Worm (Caenorhabditis elegans) whole organism, L1 larva: ENCODE measurements around the gene F59B2.8.

Experiments used
- C04F5.9 ChIP-seq: sonication (generic microtip); optimal IDR thresholded peaks from 2 replicates; lab custom pipeline; 2016; ENCODE audit warnings: missing genetic modification characterization, missing compliant biosample characterization
- C16A3.4 ChIP-seq: fragments of 150-350 bp; optimal IDR thresholded peaks from 2 replicates; lab custom pipeline; 2014; ENCODE audit warnings: missing biosample characterization, missing genetic modification characterization
- C34B4.2 ChIP-seq: sonication (generic microtip); optimal IDR thresholded peaks from 2 replicates; lab custom pipeline; 2017; ENCODE audit warnings: mild to moderate bottlenecking, missing genetic modification characterization, missing compliant biosample characterization
- F16B12.6 ChIP-seq: fragments of 150-350 bp; optimal IDR thresholded peaks from 2 replicates; lab custom pipeline; 2014; ENCODE audit warnings: missing biosample characterization, missing genetic modification characterization
- Y116A8C.19 ChIP-seq: sonication (generic microtip); optimal IDR thresholded peaks from 2 replicates; lab custom pipeline; 2016; ENCODE audit warnings: missing compliant biosample characterization, missing genetic modification characterization, borderline replicate concordance
- aha-1 ChIP-seq: fragments of 150-350 bp; optimal IDR thresholded peaks from 2 replicates; lab custom pipeline; 2014; ENCODE audit warnings: missing biosample characterization, missing genetic modification characterization
- alr-1 ChIP-seq: fragments of 200-800 bp; sonication (Bioruptor generic); optimal IDR thresholded peaks from 2 replicates; lab custom pipeline; 2018; ENCODE audit warnings: borderline replicate concordance, mild to moderate bottlenecking, missing genetic modification characterization, missing compliant biosample characterization
- aly-2 ChIP-seq: fragments of 150-350 bp; optimal IDR thresholded peaks from 2 replicates; lab custom pipeline; 2014; ENCODE audit warnings: missing biosample characterization, missing genetic modification characterization
- blmp-1 ChIP-seq: fragments of 150-350 bp; optimal IDR thresholded peaks from 2 replicates; lab custom pipeline; 2014; ENCODE audit warnings: missing biosample characterization, missing genetic modification characterization
- ceh-63 ChIP-seq: fragments of 200-800 bp; sonication (Bioruptor generic); optimal IDR thresholded peaks from 2 replicates; lab custom pipeline; 2018; ENCODE audit warnings: mild to moderate bottlenecking, missing genetic modification characterization, missing compliant biosample characterization
- ceh-8 ChIP-seq: fragments of 200-800 bp; sonication (Bioruptor generic); optimal IDR thresholded peaks from 2 replicates; lab custom pipeline; 2018; ENCODE audit warnings: mild to moderate bottlenecking, missing genetic modification characterization, moderate library complexity, missing compliant biosample characterization
- ceh-82 ChIP-seq, 3 experiments: fragments of 150-350 bp in 1 of 3; sonication (generic microtip) in 2 of 3; optimal IDR thresholded peaks; 2 replicates each; lab custom pipeline; 2014 to 2017; ENCODE audit warnings: missing biosample characterization in 3 of 3, missing genetic modification characterization in 3 of 3
- ceh-88 ChIP-seq: fragments of 200-800 bp; sonication (Bioruptor generic); IDR thresholded peaks from 2 replicates; pipeline ENCODE4 v1.3.6; 2022; ENCODE audit warnings: missing genetic modification characterization, missing compliant biosample characterization
- dpl-1 ChIP-seq, 3 experiments: fragments of 150-350 bp in 2 of 3; sonication (generic microtip) in 1 of 3; optimal IDR thresholded peaks; 2 replicates each; lab custom pipeline; 2014 to 2017; ENCODE audit warnings: missing biosample characterization in 3 of 3, missing genetic modification characterization in 3 of 3, missing genetic modification reagents in 3 of 3
- efl-1 ChIP-seq, 4 experiments: fragments of 150-350 bp; optimal IDR thresholded peaks in 3 of 4; peaks in 1 of 4; 1 replicate in 1 of 4; 2 replicates in 3 of 4; lab custom pipeline; 2014; ENCODE audit warnings: missing biosample characterization in 2 of 4, missing genetic modification characterization in 2 of 4, missing genetic modification reagents in 2 of 4
- efl-3 ChIP-seq: fragments of 200-800 bp; sonication (Bioruptor generic); optimal IDR thresholded peaks from 2 replicates; lab custom pipeline; 2018; ENCODE audit warnings: mild to moderate bottlenecking, missing genetic modification characterization, missing compliant biosample characterization
- elt-2 ChIP-seq: sonication (generic microtip); optimal IDR thresholded peaks from 2 replicates; lab custom pipeline; 2016; ENCODE audit warnings: missing genetic modification characterization, mild to moderate bottlenecking, inconsistent platforms, missing compliant biosample characterization, missing genetic modification reagents
- elt-3 ChIP-seq, 6 experiments: fragments of 150-350 bp in 1 of 6; sonication (generic microtip); optimal IDR thresholded peaks; 2 replicates each; lab custom pipeline; 2017 to 2018; ENCODE audit warnings: missing biosample characterization in 6 of 6, missing genetic modification characterization in 6 of 6, inconsistent platforms in 1 of 6
- ets-5 ChIP-seq: fragments of 200-800 bp; sonication (Bioruptor generic); IDR thresholded peaks from 2 replicates; pipeline ENCODE4 v1.3.6; 2022; ENCODE audit warnings: missing genetic modification characterization, missing compliant biosample characterization
- fkh-10 ChIP-seq: sonication (generic microtip); optimal IDR thresholded peaks from 2 replicates; lab custom pipeline; 2017; ENCODE audit warnings: missing biosample characterization, missing genetic modification reagents, missing genetic modification characterization
- fos-1 ChIP-seq: fragments of 150-350 bp; optimal IDR thresholded peaks from 2 replicates; lab custom pipeline; 2014; ENCODE audit warnings: missing biosample characterization, missing genetic modification characterization
- hlh-17 ChIP-seq: fragments of 200-800 bp; sonication (Bioruptor generic); optimal IDR thresholded peaks from 2 replicates; lab custom pipeline; 2018; ENCODE audit warnings: missing genetic modification characterization, mild to moderate bottlenecking, missing compliant biosample characterization, moderate library complexity, borderline replicate concordance
- hpl-2 ChIP-seq: fragments of 150-350 bp; optimal IDR thresholded peaks from 2 replicates; lab custom pipeline; 2014; ENCODE audit warnings: missing biosample characterization, missing genetic modification reagents, missing genetic modification characterization
- lin-13 ChIP-seq: fragments of 150-350 bp; optimal IDR thresholded peaks from 2 replicates; lab custom pipeline; 2014; ENCODE audit warnings: missing biosample characterization, missing genetic modification reagents, missing genetic modification characterization
- lin-14 ChIP-seq: fragments of 200-800 bp; sonication (Bioruptor generic); optimal IDR thresholded peaks from 2 replicates; lab custom pipeline; 2018; ENCODE audit warnings: mild to moderate bottlenecking, missing genetic modification characterization, moderate library complexity, missing compliant biosample characterization
- lin-35 ChIP-seq, 2 experiments: fragments of 150-350 bp; optimal IDR thresholded peaks; 2 replicates each; lab custom pipeline; 2014; ENCODE audit warnings: missing biosample characterization in 2 of 2, missing genetic modification characterization in 2 of 2, missing genetic modification reagents in 2 of 2
- lir-3 ChIP-seq: sonication (generic microtip); optimal IDR thresholded peaks from 2 replicates; lab custom pipeline; 2016; ENCODE audit warnings: mild to moderate bottlenecking, missing genetic modification characterization, moderate library complexity, missing compliant biosample characterization; ENCODE audit not compliant: poor library complexity
- lsy-2 ChIP-seq, 2 experiments: fragments of 150-350 bp; optimal IDR thresholded peaks; 2 replicates each; lab custom pipeline; 2014; ENCODE audit warnings: missing biosample characterization in 2 of 2, missing genetic modification characterization in 2 of 2
- mdl-1 ChIP-seq, 2 experiments: fragments of 150-350 bp; optimal IDR thresholded peaks; 2 replicates each; lab custom pipeline; 2014 to 2017; ENCODE audit warnings: missing biosample characterization in 2 of 2, missing genetic modification characterization in 2 of 2, inconsistent platforms in 1 of 2
- mef-2 ChIP-seq: fragments of 150-350 bp; optimal IDR thresholded peaks from 2 replicates; lab custom pipeline; 2014; ENCODE audit warnings: missing biosample characterization, missing genetic modification characterization
- mep-1 ChIP-seq: fragments of 150-350 bp; optimal IDR thresholded peaks from 2 replicates; lab custom pipeline; 2014; ENCODE audit warnings: missing biosample characterization, missing genetic modification characterization
- nhr-12 ChIP-seq: sonication (generic microtip); optimal IDR thresholded peaks from 2 replicates; lab custom pipeline; 2017; ENCODE audit warnings: missing biosample characterization, missing genetic modification characterization
- nhr-19 ChIP-seq: fragments of 200-800 bp; sonication (Bioruptor generic); conservative IDR thresholded peaks from 2 replicates; pipeline ENCODE4 v1.3.6; 2022; ENCODE audit warnings: missing genetic modification characterization, missing compliant biosample characterization
- nhr-20 ChIP-seq: sonication (generic microtip); optimal IDR thresholded peaks from 2 replicates; lab custom pipeline; 2016; ENCODE audit warnings: mild to moderate bottlenecking, missing genetic modification characterization, missing compliant biosample characterization
- nhr-28 ChIP-seq: fragments of 150-350 bp; optimal IDR thresholded peaks from 2 replicates; lab custom pipeline; 2014; ENCODE audit warnings: missing biosample characterization, missing genetic modification characterization
- nhr-77 ChIP-seq: fragments of 150-350 bp; optimal IDR thresholded peaks from 2 replicates; lab custom pipeline; 2014; ENCODE audit warnings: missing biosample characterization, missing genetic modification characterization
- nhr-85 ChIP-seq: sonication (generic microtip); peaks from one replicate; lab custom pipeline; 2016; ENCODE audit warnings: missing genetic modification characterization, inconsistent platforms, missing compliant biosample characterization
- nhr-90 ChIP-seq: sonication (generic microtip); optimal IDR thresholded peaks from 2 replicates; lab custom pipeline; 2016; ENCODE audit warnings: mild to moderate bottlenecking, missing genetic modification characterization, missing compliant biosample characterization; ENCODE audit not compliant: poor library complexity
- pqm-1 ChIP-seq: sonication (generic microtip); optimal IDR thresholded peaks from 3 replicates; lab custom pipeline; 2017; ENCODE audit warnings: missing biosample characterization, missing genetic modification characterization
- skn-1 ChIP-seq: fragments of 150-350 bp; optimal IDR thresholded peaks from 2 replicates; lab custom pipeline; 2014; ENCODE audit warnings: missing biosample characterization, missing genetic modification characterization
- snpc-4 ChIP-seq: fragments of 150-350 bp; optimal IDR thresholded peaks from 2 replicates; lab custom pipeline; 2014; ENCODE audit warnings: missing biosample characterization, missing genetic modification characterization
- snu-23 ChIP-seq: sonication (generic microtip); optimal IDR thresholded peaks from 2 replicates; lab custom pipeline; 2016; ENCODE audit warnings: missing genetic modification characterization, missing compliant biosample characterization
- sox-4 ChIP-seq: sonication (generic microtip); optimal IDR thresholded peaks from 2 replicates; lab custom pipeline; 2016; ENCODE audit warnings: missing genetic modification characterization, missing compliant biosample characterization
- sptf-1 ChIP-seq: fragments of 150-350 bp; optimal IDR thresholded peaks from 2 replicates; lab custom pipeline; 2014; ENCODE audit warnings: missing biosample characterization, missing genetic modification characterization
- unc-30 ChIP-seq: sonication (generic microtip); optimal IDR thresholded peaks from 2 replicates; lab custom pipeline; 2017; ENCODE audit warnings: missing biosample characterization, missing genetic modification characterization
- unc-62 ChIP-seq: fragments of 150-350 bp; optimal IDR thresholded peaks from 2 replicates; lab custom pipeline; 2014; ENCODE audit warnings: missing biosample characterization, missing genetic modification reagents, missing genetic modification characterization
- unc-86 ChIP-seq: sonication (generic microtip); optimal IDR thresholded peaks from 2 replicates; lab custom pipeline; 2016; ENCODE audit warnings: missing genetic modification characterization, missing compliant biosample characterization
- unc-98 ChIP-seq: fragments of 200-800 bp; sonication (Bioruptor generic); IDR thresholded peaks from 2 replicates; pipeline ENCODE4 v1.3.6; 2022; ENCODE audit warnings: missing genetic modification characterization, missing compliant biosample characterization
- zag-1 ChIP-seq: fragments of 150-350 bp; optimal IDR thresholded peaks from 2 replicates; lab custom pipeline; 2014; ENCODE audit warnings: missing biosample characterization, missing genetic modification characterization
- zip-4 ChIP-seq: fragments of 200-800 bp; sonication (Bioruptor generic); optimal IDR thresholded peaks from 2 replicates; lab custom pipeline; 2018; ENCODE audit warnings: mild to moderate bottlenecking, missing genetic modification characterization, moderate library complexity, missing compliant biosample characterization

F59B2.8 gene

ce11 chrIII:8984960-8985359, 25.0 kb downstream of the F59B2.8 start (continued):
- no peak for TF ChIP-seq sptf-1
- TF ChIP-seq ceh-88 (GFP tag; lab: Robert Waterston, UW), result 0 out of 2 replicates have a peak, but pooled peaks have one; percentile 28
- TF ChIP-seq zip-4 (GFP tag; lab: Kevin White, UChicago), result no peak
- peak; percentile 80 for TF ChIP-seq nhr-85
- TF ChIP-seq lin-13 (GFP tag; lab: Kevin White, UChicago), result no peak
- TF ChIP-seq lir-3 (tag; lab: Kevin White, UChicago), result no peak
- TF ChIP-seq nhr-20 (tag; lab: Kevin White, UChicago), result peak; percentile 67
- peak; percentile 36 for TF ChIP-seq mef-2
- peak; percentile 23 for TF ChIP-seq nhr-90
- TF ChIP-seq unc-86 (tag; lab: Kevin White, UChicago), result peak; percentile 31
- TF ChIP-seq unc-30 (tag; lab: Kevin White, UChicago), result no peak
- no peak for TF ChIP-seq nhr-28 (tag; lab: Kevin White, UChicago)
- no peak for TF ChIP-seq alr-1 (tag; lab: Kevin White, UChicago)
- TF ChIP-seq zag-1 (tag; lab: Kevin White, UChicago), result no peak
- peak; percentile 45 for TF ChIP-seq blmp-1 (tag; lab: Kevin White, UChicago)
- TF ChIP-seq hlh-17, result no peak
- TF ChIP-seq sox-4 (tag; lab: Kevin White, UChicago), result no peak
- TF ChIP-seq nhr-12, result no peak
- no peak for TF ChIP-seq ceh-8
- TF ChIP-seq nhr-77 (tag; lab: Kevin White, UChicago), result peak; percentile 82
- TF ChIP-seq C34B4.2 (tag; lab: Kevin White, UChicago), result no peak
- TF ChIP-seq pqm-1 (tag; lab: Kevin White, UChicago), result no peak
- no peak for TF ChIP-seq Y116A8C.19 (tag; lab: Kevin White, UChicago)
- TF ChIP-seq fkh-10, result peak; percentile 47
- TF ChIP-seq nhr-19, result peak; percentile 54
- TF ChIP-seq ceh-63 (GFP tag; lab: Kevin White, UChicago), result no peak
- peak; percentile 78 for TF ChIP-seq mep-1 (tag; lab: Kevin White, UChicago)
- peak; percentile 61 for TF ChIP-seq skn-1 (tag; lab: Kevin White, UChicago)
- TF ChIP-seq unc-98, result no peak
- TF ChIP-seq F16B12.6 (tag; lab: Kevin White, UChicago), result peak; percentile 20
- peak in 1 of 2 experiments; percentile 62 for TF ChIP-seq mdl-1 (tag; optimal IDR thresholded peaks at IDR 0.05; lab: Kevin White, UChicago)

DNA sequence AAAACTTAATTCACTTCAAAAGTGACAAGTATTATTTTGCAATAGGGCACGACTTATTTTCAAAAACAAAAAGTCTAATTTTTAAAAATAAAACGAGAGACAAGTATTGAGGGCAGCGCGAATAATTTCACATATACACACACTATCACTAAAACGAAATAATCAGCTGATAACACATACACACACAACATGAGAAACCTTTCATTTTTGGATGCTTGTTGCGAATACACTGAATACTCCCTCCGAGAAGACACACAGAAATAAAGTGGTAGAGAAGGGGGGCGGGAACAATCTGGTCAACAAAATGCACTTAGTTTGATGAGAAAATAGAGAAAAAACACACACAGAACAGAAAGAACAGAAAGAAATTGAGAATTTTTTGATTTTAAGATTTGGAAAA, 25.6 kb downstream of the F59B2.8 start:
- TF ChIP-seq efl-3 (GFP tag; lab: Kevin White, UChicago), result no peak
- no peak for TF ChIP-seq snpc-4 (tag; lab: Kevin White, UChicago)
- TF ChIP-seq sox-4 (tag; lab: Kevin White, UChicago), result no peak
- TF ChIP-seq blmp-1 (tag; lab: Kevin White, UChicago), result peak; percentile 51
- no peak for TF ChIP-seq hpl-2 (GFP tag; lab: Kevin White, UChicago)
- peak; percentile 7 for TF ChIP-seq elt-2
- no peak for TF ChIP-seq unc-62 (GFP tag; lab: Kevin White, UChicago)
- TF ChIP-seq unc-86 (tag; lab: Kevin White, UChicago), result no peak
- TF ChIP-seq aha-1, result no peak
- no peak for TF ChIP-seq nhr-90
- no peak for TF ChIP-seq Y116A8C.19 (tag; lab: Kevin White, UChicago)
- no peak for TF ChIP-seq ets-5
- no peak for TF ChIP-seq nhr-28 (tag; lab: Kevin White, UChicago)
- TF ChIP-seq C04F5.9 (tag; lab: Kevin White, UChicago), result no peak

DNA sequence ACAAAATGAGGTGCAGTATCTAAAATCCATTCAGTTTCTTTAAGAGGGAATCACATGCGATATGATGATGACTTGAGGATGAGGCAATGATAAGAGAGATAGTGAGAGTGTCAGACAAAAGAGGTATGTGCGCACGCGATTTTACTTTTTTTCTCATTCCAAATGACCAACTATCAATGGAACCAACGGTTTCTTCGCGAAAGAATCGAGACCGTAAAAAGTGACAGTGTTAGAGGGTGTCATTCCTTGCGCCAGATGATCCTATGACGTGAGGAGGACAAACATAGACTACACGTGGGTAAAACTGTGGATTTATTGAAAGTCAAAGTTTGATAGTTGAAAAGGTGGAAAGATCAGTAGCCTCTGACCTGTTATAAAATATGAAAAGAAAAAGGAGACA, 26.2 kb downstream of the F59B2.8 start:
- TF ChIP-seq lsy-2 (tag; optimal IDR thresholded peaks at IDR 0.05; lab: Kevin White, UChicago) (peak in 1 of 2 experiments; percentile 46), zag-1 (tag; lab: Kevin White, UChicago) (no peak), dpl-1 (GFP tag; optimal IDR thresholded peaks at IDR 0.05; lab: Kevin White, UChicago) (peak in 1 of 3 experiments; percentile 20), snu-23 (GFP tag; lab: Kevin White, UChicago) (peak; percentile 35), nhr-19 (peak; percentile 36; the same call in 1 of the 2 replicates), aly-2 (no peak), C16A3.4 (tag; lab: Kevin White, UChicago) (peak; percentile 1), ceh-82 (tag; optimal IDR thresholded peaks at IDR 0.05; lab: Kevin White, UChicago) (no peak), nhr-20 (tag; lab: Kevin White, UChicago) (peak; percentile 67), efl-1 (optimal IDR thresholded peaks at IDR 0.05; lab: Kevin White, UChicago) (no peak), efl-1 (GFP tag; optimal IDR thresholded peaks at IDR 0.05 in 1 of 2; lab: Kevin White, UChicago) (peak in 1 of 2 experiments; percentile 91), skn-1 (tag; lab: Kevin White, UChicago) (peak; percentile 23), nhr-28 (tag; lab: Kevin White, UChicago) (no peak), elt-3 (tag; optimal IDR thresholded peaks at IDR 0.05; lab: Kevin White, UChicago) (peak; percentile 16 to 87 (median 75)), lin-14 (GFP tag; lab: Kevin White, UChicago) (peak; percentile 58), nhr-85 (peak; percentile 69), fos-1 (tag; lab: Kevin White, UChicago) (no peak), lin-35 (GFP tag; optimal IDR thresholded peaks at IDR 0.05; lab: Kevin White, UChicago) (peak; percentile 15 to 68)
